Worm (Caenorhabditis elegans) whole organism, late embryonic: Measurements from ENCODE around the gene R151.10.

Source experiments
- C08G9.2 ChIP-seq: sonication (generic microtip); optimal IDR thresholded peaks from 2 replicates; lab custom pipeline; 2016; ENCODE audit warnings: mild to moderate bottlenecking, missing genetic modification characterization, moderate library complexity, missing compliant biosample characterization
- C38D4.7 ChIP-seq: fragments of 200-800 bp; sonication (Bioruptor generic); optimal IDR thresholded peaks from 2 replicates; lab custom pipeline; 2018; ENCODE audit warnings: mild to moderate bottlenecking, missing genetic modification characterization, moderate library complexity, missing compliant biosample characterization
- K02D7.2 ChIP-seq: sonication (generic microtip); optimal IDR thresholded peaks from 2 replicates; lab custom pipeline; 2017; ENCODE audit warnings: mild to moderate bottlenecking, missing genetic modification characterization, missing compliant biosample characterization
- T23F11.4 ChIP-seq: fragments of 200-800 bp; sonication (Bioruptor generic); optimal IDR thresholded peaks from 2 replicates; lab custom pipeline; 2018; ENCODE audit warnings: mild to moderate bottlenecking, missing genetic modification characterization, missing compliant biosample characterization
- Y22D7AL.16 ChIP-seq: sonication (generic microtip); optimal IDR thresholded peaks from 2 replicates; lab custom pipeline; 2016; ENCODE audit warnings: missing genetic modification characterization, missing compliant biosample characterization
- ahr-1 ChIP-seq: sonication (generic microtip); optimal IDR thresholded peaks from 2 replicates; lab custom pipeline; 2016; ENCODE audit warnings: missing genetic modification characterization, missing compliant biosample characterization
- ama-1 ChIP-seq: fragments of 150-350 bp; optimal IDR thresholded peaks from 2 replicates; lab custom pipeline; 2014
- ceh-14 ChIP-seq: sonication (generic microtip); optimal IDR thresholded peaks from 2 replicates; lab custom pipeline; 2016; ENCODE audit warnings: missing genotype, missing genetic modification characterization, missing compliant biosample characterization
- ceh-18 ChIP-seq: sonication (generic microtip); optimal IDR thresholded peaks from 2 replicates; lab custom pipeline; 2016; ENCODE audit warnings: missing genetic modification characterization, missing compliant biosample characterization
- ceh-19 ChIP-seq: fragments of 200-800 bp; sonication (Bioruptor generic); optimal IDR thresholded peaks from 2 replicates; lab custom pipeline; 2018; ENCODE audit warnings: mild to moderate bottlenecking, missing genetic modification characterization, missing compliant biosample characterization
- ceh-34 ChIP-seq: sonication (generic microtip); optimal IDR thresholded peaks from 2 replicates; lab custom pipeline; 2016; ENCODE audit warnings: mild to moderate bottlenecking, missing genetic modification characterization, missing compliant biosample characterization
- ceh-45 ChIP-seq: fragments of 200-800 bp; sonication (Bioruptor generic); IDR thresholded peaks from 2 replicates; pipeline ENCODE4 v1.3.6; 2022; ENCODE audit warnings: missing genetic modification reagents, missing genetic modification characterization, missing compliant biosample characterization
- ceh-48 ChIP-seq: sonication (generic microtip); optimal IDR thresholded peaks from 2 replicates; lab custom pipeline; 2016; ENCODE audit warnings: missing genetic modification characterization, inconsistent platforms, missing compliant biosample characterization
- dve-1 ChIP-seq: sonication (generic microtip); optimal IDR thresholded peaks from 2 replicates; lab custom pipeline; 2017; ENCODE audit warnings: antibody characterized with exemption, mild to moderate bottlenecking, missing genetic modification characterization, missing compliant biosample characterization
- elt-4 ChIP-seq: sonication (generic microtip); optimal IDR thresholded peaks from 2 replicates; lab custom pipeline; 2016; ENCODE audit warnings: missing genetic modification characterization, missing compliant biosample characterization
- eyg-1 ChIP-seq: sonication (generic microtip); optimal IDR thresholded peaks from 2 replicates; lab custom pipeline; 2016; ENCODE audit warnings: missing genotype, missing genetic modification characterization, missing compliant biosample characterization
- fkh-10 ChIP-seq: fragments of 150-350 bp; optimal IDR thresholded peaks from 2 replicates; lab custom pipeline; 2014; ENCODE audit warnings: missing biosample characterization, missing genetic modification reagents, missing genetic modification characterization
- fkh-6 ChIP-seq: sonication (generic microtip); optimal IDR thresholded peaks from 2 replicates; lab custom pipeline; 2016; ENCODE audit warnings: missing genetic modification characterization, missing compliant biosample characterization
- gmeb-2 ChIP-seq: sonication (generic microtip); optimal IDR thresholded peaks from 2 replicates; lab custom pipeline; 2016; ENCODE audit warnings: missing genetic modification characterization, inconsistent platforms, missing compliant biosample characterization
- hlh-13 ChIP-seq: fragments of 200-800 bp; sonication (Bioruptor generic); optimal IDR thresholded peaks from 2 replicates; lab custom pipeline; 2018; ENCODE audit warnings: mild to moderate bottlenecking, missing genetic modification characterization, missing compliant biosample characterization
- hlh-15 ChIP-seq: sonication (generic microtip); optimal IDR thresholded peaks from 2 replicates; lab custom pipeline; 2016; ENCODE audit warnings: missing genetic modification characterization, missing compliant biosample characterization
- hlh-6 ChIP-seq: sonication (generic microtip); optimal IDR thresholded peaks from 2 replicates; lab custom pipeline; 2016; ENCODE audit warnings: missing genotype, missing genetic modification characterization, missing compliant biosample characterization
- nhr-11 ChIP-seq: fragments of 150-350 bp; optimal IDR thresholded peaks from 2 replicates; lab custom pipeline; 2014; ENCODE audit warnings: missing biosample characterization, missing genetic modification characterization
- npax-4 ChIP-seq: sonication (generic microtip); optimal IDR thresholded peaks from 2 replicates; lab custom pipeline; 2016; ENCODE audit warnings: missing genetic modification characterization, missing compliant biosample characterization
- odd-2 ChIP-seq: sonication (generic microtip); optimal IDR thresholded peaks from 2 replicates; lab custom pipeline; 2017; ENCODE audit warnings: antibody characterized with exemption, mild to moderate bottlenecking, missing genetic modification characterization, missing compliant biosample characterization
- pag-3 ChIP-seq: sonication (generic microtip); optimal IDR thresholded peaks from 2 replicates; lab custom pipeline; 2016; ENCODE audit warnings: missing compliant biosample characterization, missing genetic modification characterization, borderline replicate concordance
- pat-9 ChIP-seq: fragments of 200-800 bp; sonication (Bioruptor generic); optimal IDR thresholded peaks from 2 replicates; lab custom pipeline; 2018; ENCODE audit warnings: mild to moderate bottlenecking, missing genetic modification characterization, moderate library complexity, missing compliant biosample characterization
- pha-4 ChIP-seq: fragments of 150-350 bp; optimal IDR thresholded peaks from 2 replicates; lab custom pipeline; 2018; ENCODE audit warnings: missing biosample characterization, missing genetic modification reagents, missing genetic modification characterization
- sox-2 ChIP-seq: fragments of 200-800 bp; sonication (Bioruptor generic); IDR thresholded peaks from 2 replicates; pipeline ENCODE4 v1.3.6; 2022; ENCODE audit warnings: missing genetic modification reagents, missing genetic modification characterization, missing compliant biosample characterization
- sox-4 ChIP-seq: sonication (generic microtip); optimal IDR thresholded peaks from 2 replicates; lab custom pipeline; 2017; ENCODE audit warnings: mild to moderate bottlenecking, missing genetic modification characterization, inconsistent platforms, missing compliant biosample characterization
- tbx-2 ChIP-seq: sonication (generic microtip); optimal IDR thresholded peaks from 2 replicates; lab custom pipeline; 2016; ENCODE audit warnings: missing genetic modification characterization, missing compliant biosample characterization
- tbx-7 ChIP-seq: sonication (generic microtip); optimal IDR thresholded peaks from 2 replicates; lab custom pipeline; 2016; ENCODE audit warnings: missing genotype, missing genetic modification characterization, missing compliant biosample characterization
- ttx-3 ChIP-seq: sonication (generic microtip); optimal IDR thresholded peaks from 2 replicates; lab custom pipeline; 2016; ENCODE audit warnings: missing genetic modification reagents, missing genetic modification characterization, missing compliant biosample characterization
- unc-3 ChIP-seq, 2 experiments: fragments of 200-800 bp in 1 of 2; sonication (Bioruptor generic) in 1 of 2; sonication (generic microtip) in 1 of 2; conservative IDR thresholded peaks in 1 of 2; optimal IDR thresholded peaks in 1 of 2; 2 replicates each; pipeline versions ENCODE4 v1.3.6 to Lab custom; 2016 to 2022; ENCODE audit warnings: missing compliant biosample characterization in 2 of 2, missing genetic modification characterization in 2 of 2, missing genetic modification reagents in 1 of 2
- zip-5 ChIP-seq: sonication (generic microtip); optimal IDR thresholded peaks from 2 replicates; lab custom pipeline; 2016; ENCODE audit warnings: missing genetic modification characterization, missing compliant biosample characterization

The R151.10 gene

ce11 chrIII:7246389-7246788 lies 15.6 kb upstream of the R151.10 start:
- no peak for TF ChIP-seq ceh-14
- TF ChIP-seq ceh-34 (tag; lab: Kevin White, UChicago) = no peak
- TF ChIP-seq dve-1 (tag; lab: Kevin White, UChicago) = no peak
- no peak for TF ChIP-seq unc-3 (GFP tag; conservative IDR thresholded peaks at IDR 0.05; lab: Robert Waterston, UW)
- TF ChIP-seq unc-3 (tag; optimal IDR thresholded peaks at IDR 0.05; lab: Kevin White, UChicago) = no peak
- no peak for TF ChIP-seq ceh-18 (tag; lab: Kevin White, UChicago)
- TF ChIP-seq nhr-11 (tag; lab: Kevin White, UChicago) = no peak
- TF ChIP-seq, all 69 proteins: peak for 0

DNA sequence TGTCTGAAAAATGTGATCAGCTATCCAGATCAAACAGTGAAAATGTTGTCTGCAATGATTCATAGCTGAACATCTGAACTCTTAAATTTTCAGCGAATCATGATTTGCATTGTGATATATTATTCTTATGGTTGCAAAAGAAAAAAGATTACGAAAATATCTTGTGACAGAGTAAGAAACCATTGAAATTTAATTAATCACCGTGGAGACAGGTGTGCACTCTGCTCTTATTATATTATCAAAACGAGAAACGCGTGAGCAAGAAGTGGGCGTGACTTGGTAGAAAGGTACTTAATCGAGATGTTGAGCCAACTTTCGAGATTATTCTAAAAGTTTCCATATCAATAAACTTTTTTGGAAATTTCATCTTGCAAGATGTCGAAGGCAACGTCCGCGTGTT lies 12.2 kb upstream of the R151.10 start, which contains the start of gene osm-10:
Gene osm-10, plus strand, starts transcription at position 293 of the 400 bp plus-strand sequence.
- no peak for TF ChIP-seq pha-4 (tag; lab: Kevin White, UChicago)
- TF ChIP-seq fkh-10 (GFP tag; lab: Kevin White, UChicago) = no peak
- no peak for TF ChIP-seq tbx-2 (tag; lab: Kevin White, UChicago)
- no peak for TF ChIP-seq elt-4
- TF ChIP-seq fkh-6 (tag; lab: Kevin White, UChicago) = no peak
- no peak for TF ChIP-seq npax-4 (tag; lab: Kevin White, UChicago)
- no peak for TF ChIP-seq ahr-1
- no peak for TF ChIP-seq ceh-14
- no peak for TF ChIP-seq dve-1 (tag; lab: Kevin White, UChicago)
- TF ChIP-seq eyg-1 (tag; lab: Kevin White, UChicago) = no peak

- TF ChIP-seq pat-9 (tag; lab: Kevin White, UChicago) (no peak), C08G9.2 (tag; lab: Kevin White, UChicago) (no peak), gmeb-2 (tag; lab: Kevin White, UChicago) (no peak), pha-4 (tag; lab: Kevin White, UChicago) (no peak), tbx-7 (tag; lab: Kevin White, UChicago) (no peak), K02D7.2 (no peak), sox-4 (tag; lab: Kevin White, UChicago) (no peak), ama-1 (lab: Kevin White, UChicago) (no peak), pag-3 (tag; lab: Kevin White, UChicago) (no peak), hlh-13 (GFP tag; lab: Kevin White, UChicago) (no peak)
- TF ChIP-seq, all 69 proteins: peak for 0
These were observed 10.3 kb upstream of the R151.10 start, which contains the start of gene ztf-31 for ce11 chrIII:7241065-7241464. TSS of gene ztf-31 (plus strand) at chrIII:7241365.

DNA sequence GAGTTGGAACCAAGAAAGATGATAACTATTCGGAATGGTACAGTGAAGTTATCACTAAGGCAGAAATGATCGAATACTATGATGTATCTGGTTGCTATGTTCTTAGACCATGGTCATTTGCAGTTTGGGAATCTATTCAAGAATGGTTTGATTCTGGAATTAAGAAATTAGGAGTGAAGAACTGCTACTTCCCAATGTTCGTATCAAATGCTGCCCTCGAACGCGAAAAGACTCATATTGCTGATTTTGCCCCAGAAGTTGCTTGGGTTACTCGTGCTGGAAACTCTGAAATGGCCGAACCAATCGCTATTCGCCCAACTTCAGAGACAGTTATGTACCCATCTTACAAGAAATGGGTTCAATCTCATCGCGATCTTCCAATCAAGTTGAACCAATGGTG lies 8.7 kb upstream of the R151.10 start:
- TF ChIP-seq C38D4.7 (GFP tag; lab: Kevin White, UChicago) (no peak), hlh-15 (tag; lab: Kevin White, UChicago) (no peak), odd-2 (tag; lab: Kevin White, UChicago) (no peak), ceh-45 (GFP tag; lab: Robert Waterston, UW) (no peak), pag-3 (tag; lab: Kevin White, UChicago) (no peak), sox-2 (GFP tag; lab: Robert Waterston, UW) (no peak), elt-4 (no peak), Y22D7AL.16 (no peak), fkh-10 (GFP tag; lab: Kevin White, UChicago) (no peak), ceh-48 (tag; lab: Kevin White, UChicago) (no peak), hlh-6 (tag; lab: Kevin White, UChicago) (no peak), gmeb-2 (tag; lab: Kevin White, UChicago) (no peak), zip-5 (tag; lab: Kevin White, UChicago) (no peak), T23F11.4 (GFP tag; lab: Kevin White, UChicago) (no peak), ttx-3 (no peak), ceh-19 (no peak)
